Worm (Caenorhabditis elegans) whole organism, young adult: ENCODE results near the gene msp-152.
"Not testable (repeated sequence)": the region's sequence is repeated elsewhere in the genome, so short reads cannot be mapped to it uniquely, and the experiment has no call there.

Source experiments
- C17E4.6 ChIP-seq: fragments of 200-800 bp; sonication (Bioruptor generic); IDR thresholded peaks from 2 replicates; pipeline ENCODE4 v1.3.6; 2022; ENCODE audit warnings: missing genetic modification reagents, missing genetic modification characterization, missing compliant biosample characterization
- Y79H2A.3 ChIP-seq: fragments of 200-800 bp; sonication (Bioruptor generic); conservative IDR thresholded peaks from 2 replicates; pipeline ENCODE4 v1.3.6; 2022; ENCODE audit warnings: missing genetic modification reagents, missing genetic modification characterization, missing compliant biosample characterization
- bed-1 ChIP-seq: fragments of 200-800 bp; sonication (Bioruptor generic); IDR thresholded peaks from 2 replicates; pipeline ENCODE4 v1.3.6; 2022; ENCODE audit warnings: missing genetic modification reagents, missing genetic modification characterization, missing compliant biosample characterization
- die-1 ChIP-seq: sonication (generic microtip); optimal IDR thresholded peaks from 2 replicates; lab custom pipeline; 2016; ENCODE audit warnings: missing genotype, mild to moderate bottlenecking, missing genetic modification characterization, missing compliant biosample characterization
- dpl-1 ChIP-seq: fragments of 150-350 bp; optimal IDR thresholded peaks from 2 replicates; lab custom pipeline; 2014; ENCODE audit warnings: missing biosample characterization, missing genetic modification reagents, missing genetic modification characterization
- egl-18 ChIP-seq: fragments of 200-800 bp; sonication (Bioruptor generic); IDR thresholded peaks from 2 replicates; pipeline ENCODE4 v1.3.6; 2022; ENCODE audit warnings: missing genetic modification reagents, missing genetic modification characterization, missing compliant biosample characterization
- hrde-1 ChIP-seq: sonication (generic microtip); optimal IDR thresholded peaks from 2 replicates; lab custom pipeline; 2016; ENCODE audit warnings: missing genetic modification characterization, mild to moderate bottlenecking, missing compliant biosample characterization, moderate library complexity, missing genotype, missing genetic modification reagents, borderline replicate concordance
- lin-40 ChIP-seq: sonication (generic microtip); optimal IDR thresholded peaks from 2 replicates; lab custom pipeline; 2016; ENCODE audit warnings: missing genetic modification characterization, mild to moderate bottlenecking, missing compliant biosample characterization, missing genotype, missing genetic modification reagents
- mxl-1 ChIP-seq: sonication (generic microtip); optimal IDR thresholded peaks from 2 replicates; lab custom pipeline; 2016; ENCODE audit warnings: missing genetic modification characterization, missing compliant biosample characterization
- rec-8 ChIP-seq, 2 experiments: sonication (generic microtip); optimal IDR thresholded peaks; 2 replicates each; lab custom pipeline; 2016; ENCODE audit warnings: mild to moderate bottlenecking in 2 of 2, missing genetic modification characterization in 2 of 2, missing genetic modification reagents in 2 of 2, missing genotype in 2 of 2, missing biosample characterization in 1 of 2, missing compliant biosample characterization in 1 of 2, moderate library complexity in 1 of 2
- rpc-1 ChIP-seq, 2 experiments: fragments of 150-350 bp in 1 of 2; sonication (generic microtip) in 1 of 2; optimal IDR thresholded peaks; 2 replicates each; lab custom pipeline; 2014 to 2018; ENCODE audit warnings: missing biosample characterization in 1 of 2, missing genetic modification characterization in 1 of 2, missing genetic modification reagents in 1 of 2, missing genotype in 1 of 2
- unc-62 ChIP-seq: fragments of 150-350 bp; optimal IDR thresholded peaks from 2 replicates; lab custom pipeline; 2014; ENCODE audit warnings: missing biosample characterization, missing genetic modification reagents, missing genetic modification characterization
- ztf-3 ChIP-seq: fragments of 200-800 bp; sonication (Bioruptor generic); optimal IDR thresholded peaks from 2 replicates; lab custom pipeline; 2018; ENCODE audit warnings: mild to moderate bottlenecking, missing genetic modification characterization, missing compliant biosample characterization

ce11 chrII:4932727-4933126, at the start of gene msp-152:
- TF ChIP-seq die-1; dpl-1; rpc-1 (optimal IDR thresholded peaks at IDR 0.05; lab: Kevin White, UChicago); rpc-1 (tag; optimal IDR thresholded peaks at IDR 0.05; lab: Kevin White, UChicago); hrde-1 (tag; lab: Kevin White, UChicago); mxl-1 (tag; lab: Kevin White, UChicago); rec-8 (tag; optimal IDR thresholded peaks at IDR 0.05; lab: Kevin White, UChicago); Y79H2A.3 (GFP tag; lab: Robert Waterston, UW); C17E4.6 (GFP tag; lab: Robert Waterston, UW); egl-18; lin-40 (tag; lab: Kevin White, UChicago); bed-1; unc-62 (GFP tag; lab: Kevin White, UChicago); ztf-3: not testable (repeated sequence)
